Worm (Caenorhabditis elegans) whole organism, L4 larva: ENCODE results near the gene ehs-1.
A peak's percentile ranks its signal among the peaks of the same experiment; 100 is the strongest.

Source experiments
- aly-2 ChIP-seq: sonication (generic microtip); optimal IDR thresholded peaks from 2 replicates; lab custom pipeline; 2018; ENCODE audit warnings: missing biosample characterization, missing genetic modification characterization
- arid-1 ChIP-seq: fragments of 200-800 bp; sonication (Bioruptor generic); conservative IDR thresholded peaks from 2 replicates; pipeline ENCODE4 v1.3.6; 2022; ENCODE audit warnings: missing genetic modification reagents, missing genetic modification characterization, missing compliant biosample characterization
- ceh-28 ChIP-seq: fragments of 150-350 bp; optimal IDR thresholded peaks from 2 replicates; lab custom pipeline; 2014; ENCODE audit warnings: missing biosample characterization, missing genetic modification reagents, missing genetic modification characterization
- daf-16 ChIP-seq, 3 experiments: sonication (generic microtip); optimal IDR thresholded peaks; 2 replicates each; lab custom pipeline; 2016 to 2017; ENCODE audit warnings: missing genetic modification characterization in 3 of 3, missing genetic modification reagents in 3 of 3, mild to moderate bottlenecking in 2 of 3, missing compliant biosample characterization in 2 of 3, missing biosample characterization in 1 of 3, moderate library complexity in 1 of 3
- egl-27 ChIP-seq: sonication (generic microtip); optimal IDR thresholded peaks from 3 replicates; lab custom pipeline; 2017; ENCODE audit warnings: missing biosample characterization, missing genetic modification reagents, missing genetic modification characterization
- gei-8 ChIP-seq: fragments of 200-800 bp; sonication (Bioruptor generic); optimal IDR thresholded peaks from 2 replicates; lab custom pipeline; 2018; ENCODE audit warnings: mild to moderate bottlenecking, missing genetic modification characterization, missing compliant biosample characterization
- lin-15B ChIP-seq: fragments of 150-350 bp; sonication (generic microtip); optimal IDR thresholded peaks from 3 replicates; lab custom pipeline; 2014; ENCODE audit warnings: missing biosample characterization, missing genetic modification characterization
- nhr-11 ChIP-seq: fragments of 150-350 bp; optimal IDR thresholded peaks from 2 replicates; lab custom pipeline; 2014; ENCODE audit warnings: missing biosample characterization, missing genetic modification characterization
- nhr-28 ChIP-seq: fragments of 150-350 bp; optimal IDR thresholded peaks from 2 replicates; lab custom pipeline; 2014; ENCODE audit warnings: missing biosample characterization, missing genetic modification characterization
- unc-62 ChIP-seq, 3 experiments: fragments of 150-350 bp in 1 of 3; sonication (generic microtip); optimal IDR thresholded peaks in 2 of 3; peaks in 1 of 3; 1 replicate in 1 of 3; 2 replicates in 2 of 3; lab custom pipeline; 2014 to 2017; ENCODE audit warnings: missing biosample characterization in 3 of 3, missing genetic modification characterization in 3 of 3, missing genetic modification reagents in 3 of 3, missing genotype in 1 of 3
- zfp-2 ChIP-seq: sonication (generic microtip); optimal IDR thresholded peaks from 2 replicates; lab custom pipeline; 2016; ENCODE audit warnings: mild to moderate bottlenecking, missing genetic modification characterization, missing compliant biosample characterization
- ztf-11 ChIP-seq: fragments of 150-350 bp; optimal IDR thresholded peaks from 2 replicates; lab custom pipeline; 2014; ENCODE audit warnings: missing biosample characterization, missing genetic modification characterization

ce11 chrII:5841866-5842265, 21.4 kb downstream of the ehs-1 start, which contains the start of gene nep-25:
- TF ChIP-seq ztf-11 (tag; lab: Kevin White, UChicago) (no peak), unc-62 (GFP tag; optimal IDR thresholded peaks at IDR 0.05 in 1 of 2; lab: Kevin White, UChicago) (peak in 1 of 2 experiments; percentile 90), unc-62 (tag; optimal IDR thresholded peaks at IDR 0.05; lab: Kevin White, UChicago) (no peak), ceh-28 (tag; lab: Kevin White, UChicago) (no peak), arid-1 (no peak), egl-27 (tag; lab: Kevin White, UChicago) (no peak), nhr-28 (tag; lab: Kevin White, UChicago) (no peak), lin-15B (no peak), daf-16 (GFP tag; optimal IDR thresholded peaks at IDR 0.05; lab: Kevin White, UChicago) (no peak), daf-16 (tag; optimal IDR thresholded peaks at IDR 0.05; lab: Kevin White, UChicago) (no peak), aly-2 (no peak), nhr-11 (no peak), gei-8 (GFP tag; lab: Kevin White, UChicago) (no peak), zfp-2 (no peak)
